Fruit fly (Drosophila melanogaster) whole organism, prepupa: ENCODE results near the gene CG43618.

Experiments
- CG10669 ChIP-seq: fragments of 200-800 bp; sonication (Bioruptor generic); optimal IDR thresholded peaks from 3 replicates; lab custom pipeline; 2018; ENCODE audit warnings: missing biosample characterization, mild to moderate bottlenecking, missing genetic modification characterization, moderate library complexity
- CG34406 ChIP-seq: fragments of 200-800 bp; sonication (Bioruptor generic); optimal IDR thresholded peaks from 3 replicates; lab custom pipeline; 2016; ENCODE audit warnings: missing biosample characterization, missing genetic modification characterization
- CG8632 ChIP-seq: fragments of 200-800 bp; sonication (Bioruptor generic); optimal IDR thresholded peaks from 3 replicates; lab custom pipeline; 2016; ENCODE audit warnings: missing biosample characterization, missing genetic modification characterization
- Sox14 ChIP-seq: fragments of 200-800 bp; sonication (Bioruptor generic); optimal IDR thresholded peaks from 3 replicates; lab custom pipeline; 2016; ENCODE audit warnings: missing biosample characterization, missing genetic modification characterization
- pdm3 ChIP-seq: fragments of 200-800 bp; sonication (Bioruptor generic); optimal IDR thresholded peaks from 3 replicates; lab custom pipeline; 2016; ENCODE audit warnings: missing biosample characterization, missing genetic modification characterization
- vri ChIP-seq: fragments of 200-800 bp; sonication (Bioruptor generic); optimal IDR thresholded peaks from 3 replicates; lab custom pipeline; 2016; ENCODE audit warnings: missing biosample characterization, mild to moderate bottlenecking, missing genetic modification characterization

- TF ChIP-seq pdm3 (no peak), vri (peak; percentile 84), CG34406 (no peak), Sox14 (GFP tag; lab: Kevin White, UChicago) (peak; percentile 14), CG10669 (GFP tag; lab: Kevin White, UChicago) (no peak), CG8632 (no peak)
These were observed 49.3 kb upstream of the CG43618 start, which contains the start of gene PIG-H for dm6 chr3R:7999530-8000116.
